Fruit fly (Drosophila melanogaster) whole organism, embryonic: Measurements from ENCODE around the gene Ubqn.

Source experiments
- CG10321 ChIP-seq: fragments of 200-800 bp; sonication (Bioruptor generic); IDR thresholded peaks from 2 replicates; pipeline ENCODE4 v1.3.6; 2022; ENCODE audit warnings: missing biosample characterization, missing genetic modification characterization
- CG10366 ChIP-seq: fragments of 200-800 bp; sonication (Bioruptor generic); IDR thresholded peaks from 2 replicates; pipeline ENCODE4 v1.3.6; 2022; ENCODE audit warnings: missing biosample characterization, missing genetic modification characterization
- CG12219 ChIP-seq: fragments of 200-800 bp; sonication (Bioruptor generic); optimal IDR thresholded peaks from 3 replicates; lab custom pipeline; 2018; ENCODE audit warnings: missing biosample characterization, mild to moderate bottlenecking, missing genetic modification characterization
- CG17328 ChIP-seq: fragments of 200-800 bp; sonication (Bioruptor generic); IDR thresholded peaks from 2 replicates; pipeline ENCODE4 v1.3.6; 2022; ENCODE audit warnings: missing biosample characterization, missing genetic modification characterization
- CG18599 ChIP-seq: fragments of 200-800 bp; sonication (Bioruptor generic); optimal IDR thresholded peaks from 3 replicates; lab custom pipeline; 2017; ENCODE audit warnings: missing biosample characterization, missing genetic modification characterization, mild to moderate bottlenecking, moderate library complexity, missing genetic modification reagents
- CG18764 ChIP-seq: fragments of 200-800 bp; sonication (Bioruptor generic); optimal IDR thresholded peaks from 3 replicates; lab custom pipeline; 2016; ENCODE audit warnings: missing biosample characterization, missing genetic modification characterization
- CG2129 ChIP-seq: fragments of 200-800 bp; sonication (Bioruptor generic); IDR thresholded peaks from 2 replicates; pipeline ENCODE4 v1.3.6; 2022; ENCODE audit warnings: missing biosample characterization, missing genetic modification characterization; ENCODE audit not compliant: partially characterized antibody
- CG2889 ChIP-seq: fragments of 200-800 bp; sonication (Bioruptor generic); IDR thresholded peaks from 3 replicates; pipeline ENCODE4 v1.3.6; 2022; ENCODE audit warnings: missing biosample characterization, missing genetic modification characterization
- CG6272 ChIP-seq: fragments of 200-800 bp; sonication (Bioruptor generic); IDR thresholded peaks from 2 replicates; pipeline ENCODE4 v1.3.6; 2022; ENCODE audit warnings: missing biosample characterization, missing genetic modification characterization
- Fer3 ChIP-seq: fragments of 200-800 bp; sonication (Bioruptor generic); optimal IDR thresholded peaks from 2 replicates; lab custom pipeline; 2018; ENCODE audit warnings: missing biosample characterization, mild to moderate bottlenecking, missing genetic modification characterization, moderate library complexity
- H2.0 ChIP-seq: fragments of 200-800 bp; sonication (Bioruptor generic); IDR thresholded peaks from 2 replicates; pipeline ENCODE4 v1.3.6; 2022; ENCODE audit warnings: missing biosample characterization, missing genetic modification characterization
- Med ChIP-seq: fragments of 200-800 bp; sonication (Bioruptor generic); peaks from one replicate; lab custom pipeline; 2016; ENCODE audit warnings: missing biosample characterization, missing genetic modification characterization, mild to moderate bottlenecking, inconsistent platforms, moderate library complexity
- Myb ChIP-seq: fragments of 200-800 bp; sonication (Bioruptor generic); optimal IDR thresholded peaks from 2 replicates; lab custom pipeline; 2016; ENCODE audit warnings: missing biosample characterization, missing genetic modification characterization
- Neu2 ChIP-seq: fragments of 200-800 bp; sonication (Bioruptor generic); optimal IDR thresholded peaks from 3 replicates; lab custom pipeline; 2016; ENCODE audit warnings: missing biosample characterization, missing genetic modification characterization, borderline replicate concordance
- Sry-δ ChIP-seq: fragments of 200-800 bp; sonication (Bioruptor generic); optimal IDR thresholded peaks from 2 replicates; lab custom pipeline; 2016; ENCODE audit warnings: missing biosample characterization, missing genetic modification characterization
- Ssrp ChIP-seq: fragments of 200-800 bp; sonication (Bioruptor generic); optimal IDR thresholded peaks from 2 replicates; lab custom pipeline; 2018; ENCODE audit warnings: missing biosample characterization, mild to moderate bottlenecking, missing genetic modification characterization, moderate library complexity
- ase ChIP-seq: fragments of 200-800 bp; sonication (Bioruptor generic); IDR thresholded peaks from 3 replicates; pipeline ENCODE4 v1.3.6; 2022; ENCODE audit warnings: missing biosample characterization, missing genetic modification characterization
- en ChIP-seq: fragments of 200-800 bp; sonication (Bioruptor generic); optimal IDR thresholded peaks from 2 replicates; lab custom pipeline; 2016; ENCODE audit warnings: missing biosample characterization, missing genetic modification characterization
- fd3F ChIP-seq: fragments of 200-800 bp; sonication (Bioruptor generic); optimal IDR thresholded peaks from 2 replicates; lab custom pipeline; 2018; ENCODE audit warnings: missing biosample characterization, mild to moderate bottlenecking, missing genetic modification characterization, moderate library complexity
- pzg ChIP-seq: fragments of 200-800 bp; sonication (Bioruptor generic); optimal IDR thresholded peaks from 3 replicates; lab custom pipeline; 2018; ENCODE audit warnings: missing biosample characterization, mild to moderate bottlenecking, missing genetic modification characterization, moderate library complexity
- row ChIP-seq: fragments of 200-800 bp; sonication (Bioruptor generic); IDR thresholded peaks from 3 replicates; pipeline ENCODE4 v1.3.6; 2022; ENCODE audit warnings: missing biosample characterization, missing genetic modification characterization
- seq ChIP-seq: fragments of 200-800 bp; sonication (Bioruptor generic); IDR thresholded peaks from 2 replicates; pipeline ENCODE4 v1.3.6; 2022; ENCODE audit warnings: missing biosample characterization, missing genetic modification characterization
- twi ChIP-seq: fragments of 200-800 bp; optimal IDR thresholded peaks from 2 replicates; lab custom pipeline; 2019; ENCODE audit warnings: missing biosample characterization, mild to moderate bottlenecking, missing genetic modification characterization, moderate library complexity
- unpg ChIP-seq: fragments of 200-800 bp; sonication (Bioruptor generic); optimal IDR thresholded peaks from 3 replicates; lab custom pipeline; 2018; ENCODE audit warnings: missing biosample characterization, mild to moderate bottlenecking, missing genetic modification characterization, moderate library complexity
- zen ChIP-seq: fragments of 200-800 bp; sonication (Bioruptor generic); optimal IDR thresholded peaks from 3 replicates; lab custom pipeline; 2018; ENCODE audit warnings: missing biosample characterization, mild to moderate bottlenecking, missing genetic modification characterization, moderate library complexity

Gene Ubqn

DNA sequence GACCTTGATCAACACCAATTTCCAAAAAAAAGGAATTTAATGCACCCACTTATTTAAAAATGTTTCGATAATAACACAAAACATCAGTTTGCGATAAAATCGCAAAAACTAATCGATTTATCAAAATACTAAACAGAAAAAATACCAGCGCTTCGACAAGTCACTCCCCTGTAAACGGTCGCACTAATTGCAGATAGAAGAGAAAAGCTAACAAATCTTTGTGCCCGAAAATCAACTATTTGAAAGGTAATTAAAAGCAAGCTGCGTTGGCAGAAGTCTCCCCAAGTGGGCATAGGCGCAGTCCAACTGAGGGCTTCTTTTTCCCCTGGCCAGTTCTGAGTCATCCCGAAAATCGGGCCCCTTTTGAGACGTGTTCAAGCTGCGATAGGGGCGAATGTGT lies 47.2 kb downstream of the Ubqn start, which contains the start of gene AP-1-2beta (continued):
- TF ChIP-seq en (GFP tag; lab: Kevin White, UChicago) (no peak), Sry-δ (GFP tag; lab: Kevin White, UChicago) (peak; percentile 52), CG18764 (GFP tag; lab: Kevin White, UChicago) (no peak), Ssrp (tag; lab: Kevin White, UChicago) (no peak), Myb (GFP tag; lab: Kevin White, UChicago) (peak; percentile 76), CG18599 (GFP tag; lab: Kevin White, UChicago) (no peak), unpg (GFP tag; lab: Kevin White, UChicago) (no peak), CG10366 (no peak), zen (tag; lab: Kevin White, UChicago) (no peak), CG17328 (GFP tag; lab: Robert Waterston, UW) (no peak), Fer3 (tag; lab: Kevin White, UChicago) (no peak), pzg (GFP tag; lab: Kevin White, UChicago) (peak; percentile 55), H2.0 (GFP tag; lab: Robert Waterston, UW) (no peak), CG6272 (GFP tag; lab: Robert Waterston, UW) (no peak), ase (GFP tag; lab: Robert Waterston, UW) (no peak), CG2889 (GFP tag; lab: Robert Waterston, UW) (no peak), twi (no peak), CG2129 (GFP tag; lab: Robert Waterston, UW) (no peak), CG12219 (GFP tag; lab: Kevin White, UChicago) (no peak)

- TF ChIP-seq Neu2 (GFP tag; lab: Kevin White, UChicago): no peak
- TF ChIP-seq seq (GFP tag; lab: Robert Waterston, UW): peak; percentile 45; the same call in 1 of the 2 replicates
- TF ChIP-seq unpg (GFP tag; lab: Kevin White, UChicago): no peak
- peak; percentile 59; the same call in 1 of the 2 replicates for TF ChIP-seq CG10321 (GFP tag; lab: Robert Waterston, UW)
- no peak for TF ChIP-seq row (GFP tag; lab: Robert Waterston, UW)
- TF ChIP-seq fd3F (GFP tag; lab: Kevin White, UChicago): no peak
- TF ChIP-seq Med (GFP tag; lab: Kevin White, UChicago): peak; percentile 9
- peak; percentile 12 for TF ChIP-seq pzg (GFP tag; lab: Kevin White, UChicago)
- TF ChIP-seq, all 482 proteins: peak for 4
Observed at dm6 chrX:19735270-19735669, 51.7 kb downstream of the Ubqn start, which contains the start of gene CG14234. Gene CG14234, plus strand, starts transcription at chrX:19735570.
